Worm (Caenorhabditis elegans) whole organism, L1 larva: ENCODE results near the gene ZK795.2.

Experiments used
- aly-2 ChIP-seq: fragments of 150-350 bp; optimal IDR thresholded peaks from 2 replicates; lab custom pipeline; 2014; ENCODE audit warnings: missing biosample characterization, missing genetic modification characterization
- egl-27 ChIP-seq, 2 experiments: fragments of 150-350 bp in 1 of 2; sonication (generic microtip); optimal IDR thresholded peaks; 3 replicates each; lab custom pipeline; 2017 to 2018; ENCODE audit warnings: missing biosample characterization in 2 of 2, missing genetic modification characterization in 2 of 2, missing genetic modification reagents in 2 of 2
- hlh-17 ChIP-seq: fragments of 200-800 bp; sonication (Bioruptor generic); optimal IDR thresholded peaks from 2 replicates; lab custom pipeline; 2018; ENCODE audit warnings: missing genetic modification characterization, mild to moderate bottlenecking, missing compliant biosample characterization, moderate library complexity, borderline replicate concordance
- jun-1 ChIP-seq: fragments of 150-350 bp; optimal IDR thresholded peaks from 2 replicates; lab custom pipeline; 2014; ENCODE audit warnings: missing biosample characterization, missing genetic modification reagents, missing genetic modification characterization
- mef-2 ChIP-seq: fragments of 150-350 bp; optimal IDR thresholded peaks from 2 replicates; lab custom pipeline; 2014; ENCODE audit warnings: missing biosample characterization, missing genetic modification characterization
- nhr-28 ChIP-seq: fragments of 150-350 bp; optimal IDR thresholded peaks from 2 replicates; lab custom pipeline; 2014; ENCODE audit warnings: missing biosample characterization, missing genetic modification characterization
- nhr-76 ChIP-seq: sonication (generic microtip); optimal IDR thresholded peaks from 2 replicates; lab custom pipeline; 2017; ENCODE audit warnings: missing biosample characterization, missing genetic modification characterization
- nhr-77 ChIP-seq: fragments of 150-350 bp; optimal IDR thresholded peaks from 2 replicates; lab custom pipeline; 2014; ENCODE audit warnings: missing biosample characterization, missing genetic modification characterization
- skn-1 ChIP-seq: fragments of 150-350 bp; optimal IDR thresholded peaks from 2 replicates; lab custom pipeline; 2014; ENCODE audit warnings: missing biosample characterization, missing genetic modification characterization
- sox-4 ChIP-seq: sonication (generic microtip); optimal IDR thresholded peaks from 2 replicates; lab custom pipeline; 2016; ENCODE audit warnings: missing genetic modification characterization, missing compliant biosample characterization
- tbx-2 ChIP-seq: sonication (generic microtip); optimal IDR thresholded peaks from 2 replicates; lab custom pipeline; 2016; ENCODE audit warnings: missing genetic modification characterization, missing compliant biosample characterization
- unc-98 ChIP-seq: fragments of 200-800 bp; sonication (Bioruptor generic); IDR thresholded peaks from 2 replicates; pipeline ENCODE4 v1.3.6; 2022; ENCODE audit warnings: missing genetic modification characterization, missing compliant biosample characterization

DNA sequence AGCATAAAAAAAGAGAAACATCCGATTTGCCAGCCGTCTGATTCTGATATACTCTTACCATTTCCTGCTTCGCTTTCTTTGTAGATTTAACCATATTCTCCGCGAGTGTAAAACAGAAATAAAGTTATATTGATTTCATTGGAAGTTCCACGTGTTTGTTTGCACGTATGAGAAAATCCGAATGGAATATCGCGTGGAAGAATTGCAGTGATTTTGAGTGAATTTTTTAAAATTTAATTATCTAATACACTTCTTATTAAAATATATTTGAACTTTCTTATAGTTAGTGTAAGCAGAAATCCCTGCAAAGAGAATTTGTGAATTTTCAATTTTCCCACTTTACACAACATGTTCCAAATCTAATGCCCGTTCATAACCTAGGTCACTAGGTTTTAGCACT lies 27.7 kb downstream of the ZK795.2 start, which contains the start of gene F53B2.5:
- TF ChIP-seq nhr-77 (tag; lab: Kevin White, UChicago) (no peak), aly-2 (tag; lab: Kevin White, UChicago) (no peak), sox-4 (tag; lab: Kevin White, UChicago) (no peak), egl-27 (tag; optimal IDR thresholded peaks at IDR 0.05; lab: Kevin White, UChicago) (no peak), nhr-28 (tag; lab: Kevin White, UChicago) (no peak), unc-98 (GFP tag; lab: Robert Waterston, UW) (no peak), tbx-2 (tag; lab: Kevin White, UChicago) (no peak), jun-1 (tag; lab: Kevin White, UChicago) (no peak), hlh-17 (GFP tag; lab: Kevin White, UChicago) (no peak), skn-1 (tag; lab: Kevin White, UChicago) (no peak), nhr-76 (tag; lab: Kevin White, UChicago) (no peak), mef-2 (no peak)
